Fruit fly (Drosophila melanogaster): Measurements from ENCODE around the gene CG46394.

CG46394 gene

dm6 chr3L:11551949-11552348 lies 48.2 kb upstream of the CG46394 start (continued):
- TF ChIP-seq CG1832 (GFP tag; optimal IDR thresholded peaks at IDR 0.05): no peak
- no peak for TF ChIP-seq dan (GFP tag; IDR thresholded peaks at IDR 0.05)
- peak in 1 of 2 experiments; percentile 73 for TF ChIP-seq bsh (GFP tag; optimal IDR thresholded peaks at IDR 0.05)
- TF ChIP-seq MBD-R2 (GFP tag; IDR thresholded peaks at IDR 0.05): no peak
- no peak for TF ChIP-seq MESR4 (GFP tag; optimal IDR thresholded peaks at IDR 0.05)
- no peak for TF ChIP-seq Lhr (GFP tag; optimal IDR thresholded peaks at IDR 0.05)
- TF ChIP-seq CG12219 (GFP tag; optimal IDR thresholded peaks at IDR 0.05): peak; percentile 27
- no peak for TF ChIP-seq repo (GFP tag; optimal IDR thresholded peaks at IDR 0.05)
- no peak for TF ChIP-seq ERR (GFP tag; optimal IDR thresholded peaks at IDR 0.05)
- TF ChIP-seq CG7271 (tag; optimal IDR thresholded peaks at IDR 0.05): no peak
- TF ChIP-seq sqz (GFP tag; optimal IDR thresholded peaks at IDR 0.05): no peak
- no peak for TF ChIP-seq cas (GFP tag; IDR thresholded peaks at IDR 0.05)
- TF ChIP-seq E2f2 (GFP tag; IDR thresholded peaks at IDR 0.05): no peak
- no peak for TF ChIP-seq jing (GFP tag; optimal IDR thresholded peaks at IDR 0.05)
- peak; percentile 12 for TF ChIP-seq az2 (GFP tag; optimal IDR thresholded peaks at IDR 0.05)
- TF ChIP-seq nmo (GFP tag; optimal IDR thresholded peaks at IDR 0.05): peak; percentile 40
- no peak for TF ChIP-seq CG14860 (GFP tag; IDR thresholded peaks at IDR 0.05; ENCODE audit: partially characterized antibody)
- TF ChIP-seq pros (GFP tag; optimal IDR thresholded peaks at IDR 0.05): peak; percentile 73
- no peak for TF ChIP-seq CG8765 (GFP tag; IDR thresholded peaks at IDR 0.05)
- peak; percentile 12 for TF ChIP-seq bcd (GFP tag; optimal IDR thresholded peaks at IDR 0.05)
- TF ChIP-seq CG16815 (GFP tag; optimal IDR thresholded peaks at IDR 0.05): peak; percentile 3
- peak; percentile 23 for TF ChIP-seq Oli (tag; optimal IDR thresholded peaks at IDR 0.05)
- TF ChIP-seq dimm (GFP tag; IDR thresholded peaks at IDR 0.05): no peak
- peak; percentile 38 for TF ChIP-seq CG30403 (GFP tag; optimal IDR thresholded peaks at IDR 0.05)
- no peak for TF ChIP-seq CG7928 (GFP tag; optimal IDR thresholded peaks at IDR 0.05)
- peak; percentile 59 for TF ChIP-seq CG14710 (tag; optimal IDR thresholded peaks at IDR 0.05)
- no peak for TF ChIP-seq CG6175 (GFP tag; IDR thresholded peaks at IDR 0.05)
- TF ChIP-seq eyg (GFP tag; optimal IDR thresholded peaks at IDR 0.05): no peak
- TF ChIP-seq Spps (tag; optimal IDR thresholded peaks at IDR 0.05): peak; percentile 25
- TF ChIP-seq Hmx (GFP tag; optimal IDR thresholded peaks at IDR 0.05): no peak
- peak; percentile 51; the same call in 1 of the 3 replicates for TF ChIP-seq CG17361 (GFP tag; IDR thresholded peaks at IDR 0.05)
- TF ChIP-seq yki (optimal IDR thresholded peaks at IDR 0.05): no peak
- TF ChIP-seq sens-2 (GFP tag; IDR thresholded peaks at IDR 0.05): no peak
- no peak for TF ChIP-seq CG15479 (GFP tag; optimal IDR thresholded peaks at IDR 0.05)
- no peak for TF ChIP-seq CG6765 (GFP tag; optimal IDR thresholded peaks at IDR 0.05)
- TF ChIP-seq Drgx (GFP tag; IDR thresholded peaks at IDR 0.05): peak; percentile 53
- no peak for TF ChIP-seq pb (GFP tag; optimal IDR thresholded peaks at IDR 0.05)
- TF ChIP-seq CG15073 (GFP tag; optimal IDR thresholded peaks at IDR 0.05): no peak
- no peak for TF ChIP-seq Doc3 (GFP tag; IDR thresholded peaks at IDR 0.05; ENCODE audit: partially characterized antibody)
- no peak for TF ChIP-seq Meics (GFP tag; optimal IDR thresholded peaks at IDR 0.05)
- TF ChIP-seq cwo (GFP tag; optimal IDR thresholded peaks at IDR 0.05): no peak
- no peak for TF ChIP-seq org-1 (GFP tag; optimal IDR thresholded peaks at IDR 0.05)
- TF ChIP-seq CG9215 (GFP tag; IDR thresholded peaks at IDR 0.05): no peak
- peak; percentile 35 for TF ChIP-seq CG6254 (GFP tag; optimal IDR thresholded peaks at IDR 0.05)
- no peak for TF ChIP-seq CG3726 (GFP tag; IDR thresholded peaks at IDR 0.05)
- TF ChIP-seq Stat92E (GFP tag; optimal IDR thresholded peaks at IDR 0.05): no peak
- no peak for TF ChIP-seq CG10366 (GFP tag; IDR thresholded peaks at IDR 0.05)
- TF ChIP-seq Hr39 (optimal IDR thresholded peaks at IDR 0.05): no peak
- TF ChIP-seq CG11695 (GFP tag; IDR thresholded peaks at IDR 0.05): 0 out of 3 replicates have a peak, but pooled peaks have one; percentile 35
- no peak for TF ChIP-seq sima (GFP tag; optimal IDR thresholded peaks at IDR 0.05)
- TF ChIP-seq CG14050 (GFP tag; IDR thresholded peaks at IDR 0.05): no peak
- TF ChIP-seq cato (GFP tag; optimal IDR thresholded peaks at IDR 0.05; ENCODE audit: borderline replicate concordance): peak; percentile 30

Data from whole organism, embryonic.